Worm (Caenorhabditis elegans) whole organism, L4 larva: Measurements from ENCODE around the gene C50F7.6.

Experiments
- ZK337.2 ChIP-seq: fragments of 200-800 bp; sonication (Bioruptor generic); IDR thresholded peaks from 2 replicates; pipeline ENCODE4 v1.3.6; 2022; ENCODE audit warnings: missing genetic modification reagents, missing genetic modification characterization, missing compliant biosample characterization
- ceh-82 ChIP-seq: sonication (generic microtip); optimal IDR thresholded peaks from 2 replicates; lab custom pipeline; 2017; ENCODE audit warnings: missing biosample characterization, missing genetic modification characterization
- cey-2 ChIP-seq: sonication (generic microtip); optimal IDR thresholded peaks from 3 replicates; lab custom pipeline; 2017; ENCODE audit warnings: missing genetic modification characterization, mild to moderate bottlenecking, missing compliant biosample characterization, antibody characterized with exemption, borderline replicate concordance; ENCODE audit not compliant: insufficient read depth
- daf-16 ChIP-seq, 3 experiments: sonication (generic microtip); optimal IDR thresholded peaks; 2 replicates each; lab custom pipeline; 2016 to 2017; ENCODE audit warnings: missing genetic modification characterization in 3 of 3, missing genetic modification reagents in 3 of 3, mild to moderate bottlenecking in 2 of 3, missing compliant biosample characterization in 2 of 3, missing biosample characterization in 1 of 3, moderate library complexity in 1 of 3
- dmd-9 ChIP-seq: fragments of 200-800 bp; sonication (Bioruptor generic); IDR thresholded peaks from 2 replicates; pipeline ENCODE4 v1.3.6; 2022; ENCODE audit warnings: missing genetic modification reagents, missing genetic modification characterization, missing compliant biosample characterization
- egl-27 ChIP-seq: sonication (generic microtip); optimal IDR thresholded peaks from 3 replicates; lab custom pipeline; 2017; ENCODE audit warnings: missing biosample characterization, missing genetic modification reagents, missing genetic modification characterization
- lin-15B ChIP-seq: fragments of 150-350 bp; sonication (generic microtip); optimal IDR thresholded peaks from 3 replicates; lab custom pipeline; 2014; ENCODE audit warnings: missing biosample characterization, missing genetic modification characterization
- nhr-111 ChIP-seq: fragments of 200-800 bp; sonication (Bioruptor generic); optimal IDR thresholded peaks from 2 replicates; lab custom pipeline; 2018; ENCODE audit warnings: mild to moderate bottlenecking, missing genetic modification characterization, missing compliant biosample characterization
- nhr-76 ChIP-seq: fragments of 150-350 bp; optimal IDR thresholded peaks from 2 replicates; lab custom pipeline; 2014; ENCODE audit warnings: missing biosample characterization, missing genetic modification characterization
- skn-1 ChIP-seq: fragments of 150-350 bp; optimal IDR thresholded peaks from 2 replicates; lab custom pipeline; 2014; ENCODE audit warnings: missing biosample characterization, missing genetic modification characterization
- unc-39 ChIP-seq: sonication (generic microtip); optimal IDR thresholded peaks from 2 replicates; lab custom pipeline; 2017; ENCODE audit warnings: missing biosample characterization, missing genetic modification characterization
- zip-11 ChIP-seq: fragments of 200-800 bp; sonication (Bioruptor generic); IDR thresholded peaks from 2 replicates; pipeline ENCODE4 v1.3.6; 2022; ENCODE audit warnings: missing genetic modification characterization, missing compliant biosample characterization

DNA sequence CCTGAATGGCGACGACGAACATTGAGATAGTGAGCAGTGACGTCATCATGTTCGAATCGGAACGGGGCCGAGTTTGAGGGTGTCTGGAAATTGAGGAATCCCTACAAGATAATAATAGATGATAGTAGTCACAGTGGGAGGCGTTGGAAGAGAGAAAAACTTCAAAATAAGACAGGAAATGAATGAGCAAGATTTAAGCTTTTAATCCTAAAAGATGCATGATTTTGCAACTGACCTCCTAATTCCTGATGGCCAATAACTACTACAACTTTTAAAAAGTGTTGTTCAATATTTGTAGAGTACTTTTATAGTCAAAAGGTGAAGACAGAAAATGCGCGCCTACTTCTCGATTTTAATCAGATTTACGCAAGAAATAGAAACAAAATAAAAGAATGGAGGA is 24.7 kb downstream of the C50F7.6 start, which contains the start of gene flp-13:
- TF ChIP-seq cey-2 (tag; lab: Kevin White, UChicago): no peak
- no peak for TF ChIP-seq ZK337.2 (GFP tag; lab: Robert Waterston, UW)
- TF ChIP-seq ceh-82: no peak
- no peak for TF ChIP-seq egl-27 (tag; lab: Kevin White, UChicago)
- TF ChIP-seq zip-11 (GFP tag; lab: Robert Waterston, UW): no peak
- no peak for TF ChIP-seq daf-16 (GFP tag; optimal IDR thresholded peaks at IDR 0.05; lab: Kevin White, UChicago)
- no peak for TF ChIP-seq daf-16 (tag; optimal IDR thresholded peaks at IDR 0.05; lab: Kevin White, UChicago)
- no peak for TF ChIP-seq unc-39 (tag; lab: Kevin White, UChicago)
- no peak for TF ChIP-seq dmd-9 (GFP tag; lab: Robert Waterston, UW)
- TF ChIP-seq nhr-111 (GFP tag; lab: Kevin White, UChicago): no peak
- no peak for TF ChIP-seq lin-15B (tag; lab: Kevin White, UChicago)
- no peak for TF ChIP-seq nhr-76 (tag; lab: Kevin White, UChicago)
- no peak for TF ChIP-seq skn-1 (tag; lab: Kevin White, UChicago)
